Fruit fly (Drosophila melanogaster) whole organism, embryonic: ENCODE measurements around the gene CG33307.
A peak's percentile ranks its signal among the peaks of the same experiment; 100 is the strongest.

Experiments used
- Atf-2 ChIP-seq: fragments of 200-800 bp; sonication (Bioruptor generic); optimal IDR thresholded peaks from 2 replicates; lab custom pipeline; 2016; ENCODE audit warnings: missing biosample characterization, missing genetic modification characterization
- Atf6 ChIP-seq: fragments of 200-800 bp; sonication (Bioruptor generic); IDR thresholded peaks from 2 replicates; pipeline ENCODE4 v1.3.6; 2022; ENCODE audit warnings: missing biosample characterization, missing genetic modification characterization
- B-H1 ChIP-seq: fragments of 200-800 bp; sonication (Bioruptor generic); IDR thresholded peaks from 3 replicates; pipeline ENCODE4 v1.3.6; 2022; ENCODE audit warnings: missing biosample characterization, missing genetic modification characterization
- Blimp-1 ChIP-seq: fragments of 200-800 bp; sonication (Bioruptor generic); optimal IDR thresholded peaks from 3 replicates; lab custom pipeline; 2018; ENCODE audit warnings: missing biosample characterization, missing genetic modification characterization, mild to moderate bottlenecking, moderate library complexity, missing genetic modification reagents
- CG10366 ChIP-seq: fragments of 200-800 bp; sonication (Bioruptor generic); IDR thresholded peaks from 2 replicates; pipeline ENCODE4 v1.3.6; 2022; ENCODE audit warnings: missing biosample characterization, missing genetic modification characterization
- CG10431 ChIP-seq: fragments of 200-800 bp; sonication (Bioruptor generic); optimal IDR thresholded peaks from 3 replicates; lab custom pipeline; 2018; ENCODE audit warnings: missing biosample characterization, mild to moderate bottlenecking, missing genetic modification characterization
- CG10979 ChIP-seq: fragments of 200-800 bp; sonication (Bioruptor generic); optimal IDR thresholded peaks from 2 replicates; lab custom pipeline; 2018; ENCODE audit warnings: missing biosample characterization, mild to moderate bottlenecking, missing genetic modification characterization, moderate library complexity
- CG11247 ChIP-seq: fragments of 200-800 bp; sonication (Bioruptor generic); IDR thresholded peaks from 2 replicates; pipeline ENCODE4 v1.3.6; 2022; ENCODE audit warnings: missing biosample characterization, missing genetic modification characterization
- CG12104 ChIP-seq: fragments of 200-800 bp; sonication (Bioruptor generic); optimal IDR thresholded peaks from 3 replicates; lab custom pipeline; 2016; ENCODE audit warnings: missing biosample characterization, missing genetic modification characterization
- CG12299 ChIP-seq: fragments of 200-800 bp; sonication (Bioruptor generic); optimal IDR thresholded peaks from 2 replicates; lab custom pipeline; 2018; ENCODE audit warnings: missing biosample characterization, mild to moderate bottlenecking, missing genetic modification characterization
- CG15269 ChIP-seq: fragments of 200-800 bp; sonication (Bioruptor generic); optimal IDR thresholded peaks from 2 replicates; lab custom pipeline; 2018; ENCODE audit warnings: missing biosample characterization, mild to moderate bottlenecking, missing genetic modification characterization, moderate library complexity
- CG16863 ChIP-seq: fragments of 200-800 bp; sonication (Bioruptor generic); optimal IDR thresholded peaks from 3 replicates; lab custom pipeline; 2016; ENCODE audit warnings: missing biosample characterization, missing genetic modification characterization
- CG17328 ChIP-seq: fragments of 200-800 bp; sonication (Bioruptor generic); IDR thresholded peaks from 2 replicates; pipeline ENCODE4 v1.3.6; 2022; ENCODE audit warnings: missing biosample characterization, missing genetic modification characterization
- CG17829 ChIP-seq: fragments of 200-800 bp; optimal IDR thresholded peaks from 2 replicates; lab custom pipeline; 2019; ENCODE audit warnings: missing biosample characterization, mild to moderate bottlenecking, missing genetic modification characterization, moderate library complexity
- CG2120 ChIP-seq: fragments of 200-800 bp; sonication (Bioruptor generic); optimal IDR thresholded peaks from 3 replicates; lab custom pipeline; 2016; ENCODE audit warnings: missing biosample characterization, missing genetic modification characterization
- CG31224 ChIP-seq: fragments of 200-800 bp; sonication (Bioruptor generic); IDR thresholded peaks from 2 replicates; pipeline ENCODE4 v1.3.6; 2022; ENCODE audit warnings: missing biosample characterization, missing genetic modification characterization
- CG3407 ChIP-seq: fragments of 200-800 bp; sonication (Bioruptor generic); optimal IDR thresholded peaks from 2 replicates; lab custom pipeline; 2018; ENCODE audit warnings: missing biosample characterization, mild to moderate bottlenecking, missing genetic modification characterization
- CG4820 ChIP-seq: fragments of 200-800 bp; sonication (Bioruptor generic); optimal IDR thresholded peaks from 3 replicates; lab custom pipeline; 2016; ENCODE audit warnings: missing biosample characterization, missing genetic modification characterization
- CG6683 ChIP-seq: fragments of 200-800 bp; sonication (Bioruptor generic); optimal IDR thresholded peaks from 2 replicates; lab custom pipeline; 2017; ENCODE audit warnings: missing biosample characterization, mild to moderate bottlenecking, missing genetic modification characterization, missing genetic modification reagents
- CG6689 ChIP-seq: fragments of 200-800 bp; sonication (Bioruptor generic); IDR thresholded peaks from 2 replicates; pipeline ENCODE4 v1.3.6; 2022; ENCODE audit warnings: missing biosample characterization, missing genetic modification characterization
- CG7745 ChIP-seq: fragments of 200-800 bp; sonication (Bioruptor generic); optimal IDR thresholded peaks from 2 replicates; lab custom pipeline; 2018; ENCODE audit warnings: missing biosample characterization, mild to moderate bottlenecking, missing genetic modification characterization, moderate library complexity
- CG8765 ChIP-seq: fragments of 200-800 bp; sonication (Bioruptor generic); IDR thresholded peaks from 2 replicates; pipeline ENCODE4 v1.3.6; 2022; ENCODE audit warnings: missing biosample characterization, missing genetic modification characterization
- Dek ChIP-seq: fragments of 200-800 bp; sonication (Bioruptor generic); optimal IDR thresholded peaks from 3 replicates; lab custom pipeline; 2019; ENCODE audit warnings: missing biosample characterization, mild to moderate bottlenecking, missing genetic modification characterization, moderate library complexity
- Dll ChIP-seq: fragments of 200-800 bp; sonication (Bioruptor generic); IDR thresholded peaks from 4 replicates; pipeline ENCODE4 v1.3.6; 2022; ENCODE audit warnings: missing biosample characterization, missing genetic modification characterization; ENCODE audit not compliant: partially characterized antibody
- HLH54F ChIP-seq: fragments of 200-800 bp; sonication (Bioruptor generic); optimal IDR thresholded peaks from 3 replicates; lab custom pipeline; 2016; ENCODE audit warnings: missing biosample characterization, missing genetic modification characterization
- Hey ChIP-seq: fragments of 200-800 bp; sonication (Bioruptor generic); optimal IDR thresholded peaks from 3 replicates; lab custom pipeline; 2018; ENCODE audit warnings: missing biosample characterization, mild to moderate bottlenecking, missing genetic modification characterization
- HmgZ ChIP-seq: fragments of 200-800 bp; sonication (Bioruptor generic); optimal IDR thresholded peaks from 2 replicates; lab custom pipeline; 2018; ENCODE audit warnings: missing biosample characterization, mild to moderate bottlenecking, missing genetic modification characterization
- Kr ChIP-seq: fragments of 200-800 bp; sonication (Bioruptor generic); optimal IDR thresholded peaks from 2 replicates; lab custom pipeline; 2017; ENCODE audit warnings: missing biosample characterization, mild to moderate bottlenecking, missing genetic modification characterization
- MESR4 ChIP-seq: fragments of 200-800 bp; sonication (Bioruptor generic); optimal IDR thresholded peaks from 2 replicates; lab custom pipeline; 2018; ENCODE audit warnings: missing biosample characterization, mild to moderate bottlenecking, missing genetic modification characterization, moderate library complexity
- Mes4 ChIP-seq: fragments of 200-800 bp; sonication (Bioruptor generic); optimal IDR thresholded peaks from 2 replicates; lab custom pipeline; 2016; ENCODE audit warnings: missing biosample characterization, missing genetic modification characterization
- Vsx1 ChIP-seq: fragments of 200-800 bp; sonication (Bioruptor generic); optimal IDR thresholded peaks from 2 replicates; lab custom pipeline; 2017; ENCODE audit warnings: missing biosample characterization, mild to moderate bottlenecking, missing genetic modification characterization, missing genetic modification reagents
- ap ChIP-seq: fragments of 200-800 bp; sonication (Bioruptor generic); IDR thresholded peaks from 2 replicates; pipeline ENCODE4 v1.3.6; 2022; ENCODE audit warnings: missing biosample characterization, missing genetic modification characterization
- bab2 ChIP-seq: fragments of 200-800 bp; sonication (Bioruptor generic); optimal IDR thresholded peaks from 2 replicates; lab custom pipeline; 2016; ENCODE audit warnings: missing biosample characterization, missing genetic modification characterization
- cg ChIP-seq: fragments of 200-800 bp; sonication (Bioruptor generic); optimal IDR thresholded peaks from 3 replicates; lab custom pipeline; 2019; ENCODE audit warnings: missing biosample characterization, mild to moderate bottlenecking, missing genetic modification characterization, moderate library complexity
- chm ChIP-seq: fragments of 200-800 bp; sonication (Bioruptor generic); IDR thresholded peaks from 2 replicates; pipeline ENCODE4 v1.3.6; 2022; ENCODE audit warnings: missing biosample characterization, missing genetic modification characterization
- dpn ChIP-seq, 2 experiments: fragments of 200-800 bp; sonication (Bioruptor generic); optimal IDR thresholded peaks; 3 replicates each; lab custom pipeline; 2016; ENCODE audit warnings: missing biosample characterization in 2 of 2, missing genetic modification characterization in 2 of 2
- eve ChIP-seq, 2 experiments: fragments of >200 bp; optimal IDR thresholded peaks; 2 replicates each; lab custom pipeline; 2017; ENCODE audit warnings: missing biosample characterization in 2 of 2, missing genetic modification characterization in 2 of 2
- exex ChIP-seq: fragments of 200-800 bp; sonication (Bioruptor generic); optimal IDR thresholded peaks from 4 replicates; lab custom pipeline; 2018; ENCODE audit warnings: missing biosample characterization, mild to moderate bottlenecking, missing genetic modification characterization, moderate library complexity
- fd64A ChIP-seq: fragments of 200-800 bp; sonication (Bioruptor generic); optimal IDR thresholded peaks from 3 replicates; lab custom pipeline; 2018; ENCODE audit warnings: missing biosample characterization, mild to moderate bottlenecking, missing genetic modification characterization
- gem ChIP-seq: fragments of 200-800 bp; sonication (Bioruptor generic); optimal IDR thresholded peaks from 2 replicates; lab custom pipeline; 2019; ENCODE audit warnings: missing biosample characterization, mild to moderate bottlenecking, missing genetic modification characterization, moderate library complexity
- her ChIP-seq: fragments of 200-800 bp; sonication (Bioruptor generic); optimal IDR thresholded peaks from 2 replicates; lab custom pipeline; 2016; ENCODE audit warnings: missing biosample characterization, missing genetic modification characterization
- oc ChIP-seq: fragments of 200-800 bp; sonication (Bioruptor generic); optimal IDR thresholded peaks from 2 replicates; lab custom pipeline; 2018; ENCODE audit warnings: missing biosample characterization, mild to moderate bottlenecking, missing genetic modification characterization, moderate library complexity
- p53 ChIP-seq: fragments of 200-800 bp; sonication (Bioruptor generic); optimal IDR thresholded peaks from 2 replicates; lab custom pipeline; 2016; ENCODE audit warnings: missing biosample characterization, missing genetic modification characterization
- sim ChIP-seq: fragments of 200-800 bp; sonication (Bioruptor generic); IDR thresholded peaks from 2 replicates; pipeline ENCODE4 v1.3.6; 2022; ENCODE audit warnings: missing biosample characterization, missing genetic modification characterization
- sima ChIP-seq: fragments of 200-800 bp; sonication (Bioruptor generic); optimal IDR thresholded peaks from 2 replicates; lab custom pipeline; 2016; ENCODE audit warnings: missing biosample characterization, missing genetic modification characterization
- sisA ChIP-seq: fragments of 200-800 bp; sonication (Bioruptor generic); IDR thresholded peaks from 2 replicates; pipeline ENCODE4 v1.3.6; 2022; ENCODE audit warnings: missing biosample characterization, missing genetic modification characterization
- slbo ChIP-seq: fragments of 200-800 bp; sonication (Bioruptor generic); IDR thresholded peaks from 2 replicates; pipeline ENCODE4 v1.3.6; 2022; ENCODE audit warnings: missing biosample characterization, missing genetic modification characterization
- sna ChIP-seq: fragments of 200-800 bp; sonication (Bioruptor generic); IDR thresholded peaks from 2 replicates; pipeline ENCODE4 v1.3.6; 2022; ENCODE audit warnings: missing biosample characterization, missing genetic modification characterization; ENCODE audit not compliant: partially characterized antibody
- twi ChIP-seq: fragments of 200-800 bp; optimal IDR thresholded peaks from 2 replicates; lab custom pipeline; 2019; ENCODE audit warnings: missing biosample characterization, mild to moderate bottlenecking, missing genetic modification characterization, moderate library complexity
- tx ChIP-seq: fragments of 200-800 bp; sonication (Bioruptor generic); optimal IDR thresholded peaks from 2 replicates; lab custom pipeline; 2016; ENCODE audit warnings: missing biosample characterization, missing genetic modification characterization
- usp ChIP-seq: fragments of >200 bp; optimal IDR thresholded peaks from 2 replicates; lab custom pipeline; 2017; ENCODE audit warnings: missing biosample characterization, missing genetic modification characterization
- vfl ChIP-seq: fragments of 200-800 bp; sonication (Bioruptor generic); optimal IDR thresholded peaks from 2 replicates; lab custom pipeline; 2016; ENCODE audit warnings: missing biosample characterization, missing genetic modification characterization

Gene CG33307

DNA sequence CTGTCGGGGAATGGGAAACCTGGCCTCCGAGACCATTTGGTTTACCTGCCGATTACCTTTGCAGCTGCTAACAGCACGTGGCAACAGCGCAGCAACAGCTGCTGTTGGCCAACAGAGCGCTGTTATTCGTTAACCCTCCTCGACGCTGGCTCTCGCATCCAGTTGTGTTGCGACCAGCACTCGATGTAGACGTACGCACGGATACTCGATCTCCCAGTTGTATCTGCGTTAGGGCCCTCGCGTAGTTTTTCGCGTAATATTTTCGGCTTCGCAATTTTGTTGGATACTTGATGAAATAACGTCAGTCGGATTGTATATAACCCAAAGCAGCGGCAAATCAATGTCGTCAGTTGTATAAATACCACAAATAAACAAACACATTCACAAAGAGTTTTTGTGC, 37.5 kb upstream of the CG33307 start (continued):
- TF ChIP-seq CG4820 (GFP tag; lab: Kevin White, UChicago) (no peak), CG10431 (GFP tag; lab: Kevin White, UChicago) (no peak), CG11247 (no peak), sim (no peak), CG16863 (GFP tag; lab: Kevin White, UChicago) (no peak), gem (tag; lab: Kevin White, UChicago) (no peak), sisA (GFP tag; lab: Robert Waterston, UW) (no peak), Dek (tag; lab: Kevin White, UChicago) (no peak), twi (tag; lab: Kevin White, UChicago) (no peak), Mes4 (GFP tag; lab: Kevin White, UChicago) (no peak), HmgZ (no peak), dpn (GFP tag; optimal IDR thresholded peaks at IDR 0.05; lab: Kevin White, UChicago) (peak in 1 of 2 experiments; percentile 10), CG10366 (GFP tag; lab: Robert Waterston, UW) (no peak), CG8765 (GFP tag; lab: Robert Waterston, UW) (no peak; the same call in 1 of the 2 replicates), Atf6 (GFP tag; lab: Robert Waterston, UW) (peak; percentile 64), MESR4 (GFP tag; lab: Kevin White, UChicago) (no peak), CG31224 (GFP tag; lab: Robert Waterston, UW) (no peak), slbo (GFP tag; lab: Robert Waterston, UW) (0 out of 2 replicates have a peak, but pooled peaks have one; percentile 25), chm (GFP tag; lab: Robert Waterston, UW) (peak; percentile 90), CG15269 (tag; lab: Kevin White, UChicago) (peak; percentile 21), B-H1 (GFP tag; lab: Robert Waterston, UW) (no peak; the same call in 2 of the 3 replicates), CG12104 (GFP tag; lab: Kevin White, UChicago) (no peak), CG10979 (tag; lab: Kevin White, UChicago) (no peak), Dll (GFP tag; lab: Robert Waterston, UW) (no peak), CG7745 (tag; lab: Kevin White, UChicago) (no peak), CG17328 (GFP tag; lab: Robert Waterston, UW) (peak; percentile 40; the same call in 1 of the 2 replicates), CG6689 (GFP tag; lab: Robert Waterston, UW) (no peak), CG2120 (GFP tag; lab: Kevin White, UChicago) (no peak), her (GFP tag; lab: Kevin White, UChicago) (peak; percentile 43), Atf-2 (no peak), usp (GFP tag; lab: Kevin White, UChicago) (no peak), bab2 (GFP tag; lab: Kevin White, UChicago) (no peak), Blimp-1 (no peak), vfl (GFP tag; lab: Kevin White, UChicago) (peak; percentile 7), CG17829 (tag; lab: Kevin White, UChicago) (peak; percentile 15), CG3407 (GFP tag; lab: Kevin White, UChicago) (no peak), ap (no peak), CG6683 (GFP tag; lab: Kevin White, UChicago) (no peak), fd64A (GFP tag; lab: Kevin White, UChicago) (no peak), sna (peak; percentile 23; the same call in 1 of the 2 replicates), exex (no peak), eve (GFP tag; optimal IDR thresholded peaks at IDR 0.05; lab: Kevin White, UChicago) (peak in 1 of 2 experiments; percentile 7), oc (tag; lab: Kevin White, UChicago) (peak; percentile 46), cg (no peak), sima (no peak), Kr (GFP tag; lab: Kevin White, UChicago) (no peak), HLH54F (GFP tag; lab: Kevin White, UChicago) (peak; percentile 16), CG12299 (tag; lab: Kevin White, UChicago) (no peak), Hey (tag; lab: Kevin White, UChicago) (no peak), Vsx1 (GFP tag; lab: Kevin White, UChicago) (no peak), tx (GFP tag; lab: Kevin White, UChicago) (no peak), p53 (GFP tag; lab: Kevin White, UChicago) (no peak)
